Worm (Caenorhabditis elegans): ENCODE measurements around the gene prx-5.

ce11 chrII:8730960-8731693 lies 26.5 kb downstream of the prx-5 start:
- TF ChIP-seq him-1 (tag; optimal IDR thresholded peaks at IDR 0.05) (no peak), W03F9.2 (tag; optimal IDR thresholded peaks at IDR 0.05) (no peak)
